Fruit fly (Drosophila melanogaster) whole organism, embryonic: ENCODE measurements around the gene Bap111.

Experiments
- Atf6 ChIP-seq: fragments of 200-800 bp; sonication (Bioruptor generic); IDR thresholded peaks from 2 replicates; pipeline ENCODE4 v1.3.6; 2022; ENCODE audit warnings: missing biosample characterization, missing genetic modification characterization
- BtbVII ChIP-seq: fragments of 200-800 bp; sonication (Bioruptor generic); optimal IDR thresholded peaks from 3 replicates; lab custom pipeline; 2017; ENCODE audit warnings: missing biosample characterization, mild to moderate bottlenecking, missing genetic modification characterization
- CG10209 ChIP-seq: fragments of 200-800 bp; sonication (Bioruptor generic); optimal IDR thresholded peaks from 3 replicates; lab custom pipeline; 2017; ENCODE audit warnings: missing biosample characterization, mild to moderate bottlenecking, missing genetic modification characterization, missing genetic modification reagents
- CG10267 ChIP-seq: fragments of 200-800 bp; sonication (Bioruptor generic); optimal IDR thresholded peaks from 2 replicates; lab custom pipeline; 2018; ENCODE audit warnings: missing biosample characterization, mild to moderate bottlenecking, missing genetic modification characterization, moderate library complexity
- CG11560 ChIP-seq: fragments of 200-800 bp; sonication (Bioruptor generic); IDR thresholded peaks from 3 replicates; pipeline ENCODE4 v1.3.6; 2022; ENCODE audit warnings: missing biosample characterization, missing genetic modification characterization
- CG14710 ChIP-seq: fragments of 200-800 bp; sonication (Bioruptor generic); optimal IDR thresholded peaks from 3 replicates; lab custom pipeline; 2019; ENCODE audit warnings: missing biosample characterization, mild to moderate bottlenecking, missing genetic modification characterization, moderate library complexity
- CG15011 ChIP-seq: fragments of 200-800 bp; sonication (Bioruptor generic); optimal IDR thresholded peaks from 3 replicates; lab custom pipeline; 2018; ENCODE audit warnings: missing biosample characterization, mild to moderate bottlenecking, missing genetic modification characterization
- CG1602 ChIP-seq: fragments of 200-800 bp; sonication (Bioruptor generic); optimal IDR thresholded peaks from 3 replicates; lab custom pipeline; 2016; ENCODE audit warnings: missing biosample characterization, missing genetic modification characterization
- CG2129 ChIP-seq: fragments of 200-800 bp; sonication (Bioruptor generic); IDR thresholded peaks from 2 replicates; pipeline ENCODE4 v1.3.6; 2022; ENCODE audit warnings: missing biosample characterization, missing genetic modification characterization; ENCODE audit not compliant: partially characterized antibody
- CG2199 ChIP-seq: fragments of 200-800 bp; sonication (Bioruptor generic); IDR thresholded peaks from 3 replicates; pipeline ENCODE4 v1.3.6; 2022; ENCODE audit warnings: missing biosample characterization, missing genetic modification characterization
- CG32772 ChIP-seq: fragments of 200-800 bp; sonication (Bioruptor generic); IDR thresholded peaks from 2 replicates; pipeline ENCODE4 v1.3.6; 2022; ENCODE audit warnings: missing biosample characterization, missing genetic modification characterization
- CG3847 ChIP-seq: fragments of 200-800 bp; sonication (Bioruptor generic); IDR thresholded peaks from 2 replicates; pipeline ENCODE4 v1.3.6; 2022; ENCODE audit warnings: missing biosample characterization, missing genetic modification characterization
- CG42726 ChIP-seq: fragments of 200-800 bp; sonication (Bioruptor generic); IDR thresholded peaks from 2 replicates; pipeline ENCODE4 v1.3.6; 2022; ENCODE audit warnings: missing biosample characterization, missing genetic modification characterization; ENCODE audit not compliant: partially characterized antibody
- CG4730 ChIP-seq: fragments of 200-800 bp; sonication (Bioruptor generic); IDR thresholded peaks from 2 replicates; pipeline ENCODE4 v1.3.6; 2022; ENCODE audit warnings: missing biosample characterization, missing genetic modification characterization
- CG4854 ChIP-seq: fragments of 200-800 bp; sonication (Bioruptor generic); optimal IDR thresholded peaks from 2 replicates; lab custom pipeline; 2016; ENCODE audit warnings: missing biosample characterization, missing genetic modification characterization, inconsistent platforms
- CG5953 ChIP-seq: fragments of 200-800 bp; sonication (Bioruptor generic); IDR thresholded peaks from 2 replicates; pipeline ENCODE4 v1.3.6; 2022; ENCODE audit warnings: missing biosample characterization, missing genetic modification characterization
- CG6254 ChIP-seq: fragments of 200-800 bp; sonication (Bioruptor generic); optimal IDR thresholded peaks from 3 replicates; lab custom pipeline; 2017; ENCODE audit warnings: mild to moderate bottlenecking, missing biosample characterization, missing genetic modification reagents, missing genetic modification characterization
- CG8290 ChIP-seq, 3 experiments: fragments of 200-800 bp; sonication (Bioruptor generic); optimal IDR thresholded peaks; 2 replicates each; lab custom pipeline; 2016 to 2019; ENCODE audit warnings: missing biosample characterization in 3 of 3, missing genetic modification characterization in 3 of 3, mild to moderate bottlenecking in 2 of 3, moderate library complexity in 1 of 3
- CG9215 ChIP-seq: fragments of 200-800 bp; sonication (Bioruptor generic); IDR thresholded peaks from 2 replicates; pipeline ENCODE4 v1.3.6; 2022; ENCODE audit warnings: missing biosample characterization, missing genetic modification characterization
- CG9876 ChIP-seq: fragments of 200-800 bp; sonication (Bioruptor generic); optimal IDR thresholded peaks from 2 replicates; lab custom pipeline; 2016; ENCODE audit warnings: missing biosample characterization, missing genetic modification characterization
- Dbx ChIP-seq: fragments of 200-800 bp; sonication (Bioruptor generic); IDR thresholded peaks from 3 replicates; pipeline ENCODE4 v1.3.6; 2022; ENCODE audit warnings: missing biosample characterization, missing genetic modification characterization
- Dip2 ChIP-seq: fragments of 200-800 bp; sonication (Bioruptor generic); IDR thresholded peaks from 2 replicates; pipeline ENCODE4 v1.3.6; 2022; ENCODE audit warnings: missing biosample characterization, missing genetic modification characterization
- Dip3 ChIP-seq: fragments of 200-800 bp; sonication (Bioruptor generic); optimal IDR thresholded peaks from 3 replicates; lab custom pipeline; 2016; ENCODE audit warnings: missing biosample characterization, missing genetic modification characterization
- Eip74EF ChIP-seq, 2 experiments: fragments of 200-800 bp in 1 of 2; fragments of >200 bp in 1 of 2; sonication (Bioruptor generic) in 1 of 2; optimal IDR thresholded peaks; 2 replicates each; lab custom pipeline; 2017 to 2019; ENCODE audit warnings: missing biosample characterization in 2 of 2, missing genetic modification characterization in 2 of 2, mild to moderate bottlenecking in 1 of 2, moderate library complexity in 1 of 2
- Fer3 ChIP-seq: fragments of 200-800 bp; sonication (Bioruptor generic); optimal IDR thresholded peaks from 2 replicates; lab custom pipeline; 2018; ENCODE audit warnings: missing biosample characterization, mild to moderate bottlenecking, missing genetic modification characterization, moderate library complexity
- HHEX ChIP-seq: fragments of 200-800 bp; sonication (Bioruptor generic); optimal IDR thresholded peaks from 3 replicates; lab custom pipeline; 2017; ENCODE audit warnings: missing biosample characterization, mild to moderate bottlenecking, missing genetic modification characterization, missing genetic modification reagents
- HLH4C ChIP-seq: fragments of 200-800 bp; sonication (Bioruptor generic); IDR thresholded peaks from 3 replicates; pipeline ENCODE4 v1.3.6; 2022; ENCODE audit warnings: missing biosample characterization, missing genetic modification characterization; ENCODE audit not compliant: partially characterized antibody
- HmgZ ChIP-seq: fragments of 200-800 bp; sonication (Bioruptor generic); optimal IDR thresholded peaks from 2 replicates; lab custom pipeline; 2018; ENCODE audit warnings: missing biosample characterization, mild to moderate bottlenecking, missing genetic modification characterization
- Hr51 ChIP-seq, 2 experiments: fragments of 200-800 bp; sonication (Bioruptor generic); optimal IDR thresholded peaks; 2 replicates in 1 of 2; 3 replicates in 1 of 2; lab custom pipeline; 2016 to 2018; ENCODE audit warnings: missing biosample characterization in 2 of 2, missing genetic modification characterization in 2 of 2, mild to moderate bottlenecking in 1 of 2, moderate library complexity in 1 of 2
- Lpt ChIP-seq: fragments of >200 bp; optimal IDR thresholded peaks from 2 replicates; lab custom pipeline; 2018; ENCODE audit warnings: missing biosample characterization, missing genetic modification characterization
- Nf-YA ChIP-seq: fragments of 200-800 bp; sonication (Bioruptor generic); IDR thresholded peaks from 2 replicates; pipeline ENCODE4 v1.3.6; 2022; ENCODE audit warnings: missing biosample characterization, missing genetic modification characterization
- Oli ChIP-seq: fragments of 200-800 bp; sonication (Bioruptor generic); optimal IDR thresholded peaks from 2 replicates; lab custom pipeline; 2018; ENCODE audit warnings: missing biosample characterization, mild to moderate bottlenecking, missing genetic modification characterization, moderate library complexity
- Poxn ChIP-seq: fragments of 200-800 bp; sonication (Bioruptor generic); IDR thresholded peaks from 2 replicates; pipeline ENCODE4 v1.3.6; 2022; ENCODE audit warnings: missing biosample characterization, missing genetic modification characterization
- Sin3A ChIP-seq: fragments of >200 bp; optimal IDR thresholded peaks from 2 replicates; lab custom pipeline; 2018
- ash1 ChIP-seq: fragments of 200-800 bp; sonication (Bioruptor generic); optimal IDR thresholded peaks from 2 replicates; lab custom pipeline; 2018; ENCODE audit warnings: missing biosample characterization, mild to moderate bottlenecking, missing genetic modification characterization
- cwo ChIP-seq: fragments of 200-800 bp; sonication (Bioruptor generic); optimal IDR thresholded peaks from 3 replicates; lab custom pipeline; 2017; ENCODE audit warnings: missing biosample characterization, missing genetic modification characterization, mild to moderate bottlenecking, moderate library complexity, missing genetic modification reagents
- dan ChIP-seq: fragments of 200-800 bp; sonication (Bioruptor generic); IDR thresholded peaks from 2 replicates; pipeline ENCODE4 v1.3.6; 2022; ENCODE audit warnings: missing biosample characterization, missing genetic modification characterization
- dmrt11E ChIP-seq: fragments of 200-800 bp; sonication (Bioruptor generic); optimal IDR thresholded peaks from 3 replicates; lab custom pipeline; 2018; ENCODE audit warnings: missing biosample characterization, mild to moderate bottlenecking, missing genetic modification characterization, moderate library complexity
- eve ChIP-seq, 2 experiments: fragments of >200 bp; optimal IDR thresholded peaks; 2 replicates each; lab custom pipeline; 2017; ENCODE audit warnings: missing biosample characterization in 2 of 2, missing genetic modification characterization in 2 of 2
- gt ChIP-seq: fragments of 200-800 bp; sonication (Bioruptor generic); IDR thresholded peaks from 2 replicates; pipeline ENCODE4 v1.3.6; 2022; ENCODE audit warnings: missing biosample characterization, missing genetic modification characterization
- kni ChIP-seq: fragments of 200-800 bp; sonication (Bioruptor generic); optimal IDR thresholded peaks from 3 replicates; lab custom pipeline; 2017; ENCODE audit warnings: mild to moderate bottlenecking, missing biosample characterization, missing genetic modification reagents, missing genetic modification characterization
- nau ChIP-seq: fragments of 200-800 bp; sonication (Bioruptor generic); optimal IDR thresholded peaks from 3 replicates; lab custom pipeline; 2017; ENCODE audit warnings: missing biosample characterization, mild to moderate bottlenecking, missing genetic modification characterization, missing genetic modification reagents
- rib ChIP-seq: fragments of 200-800 bp; sonication (Bioruptor generic); IDR thresholded peaks from 2 replicates; pipeline ENCODE4 v1.3.6; 2022; ENCODE audit warnings: missing biosample characterization, missing genetic modification characterization
- salm ChIP-seq: fragments of 200-800 bp; sonication (Bioruptor generic); optimal IDR thresholded peaks from 2 replicates; lab custom pipeline; 2018; ENCODE audit warnings: missing biosample characterization, mild to moderate bottlenecking, missing genetic modification characterization
- scrt ChIP-seq: fragments of 200-800 bp; sonication (Bioruptor generic); optimal IDR thresholded peaks from 2 replicates; lab custom pipeline; 2018; ENCODE audit warnings: missing biosample characterization, mild to moderate bottlenecking, missing genetic modification characterization, moderate library complexity
- sens ChIP-seq: fragments of 200-800 bp; sonication (Bioruptor generic); peaks from one replicate; lab custom pipeline; 2016; ENCODE audit warnings: missing biosample characterization, missing genetic modification characterization
- slbo ChIP-seq: fragments of 200-800 bp; sonication (Bioruptor generic); IDR thresholded peaks from 2 replicates; pipeline ENCODE4 v1.3.6; 2022; ENCODE audit warnings: missing biosample characterization, missing genetic modification characterization
- stc ChIP-seq: fragments of 200-800 bp; sonication (Bioruptor generic); IDR thresholded peaks from 2 replicates; pipeline ENCODE4 v1.3.6; 2022; ENCODE audit warnings: missing biosample characterization, missing genetic modification characterization
- ttk ChIP-seq: fragments of 200-800 bp; sonication (Bioruptor generic); IDR thresholded peaks from 2 replicates; pipeline ENCODE4 v2.1.2; 2022; ENCODE audit warnings: missing biosample characterization, missing genetic modification characterization

Bap111 gene

DNA sequence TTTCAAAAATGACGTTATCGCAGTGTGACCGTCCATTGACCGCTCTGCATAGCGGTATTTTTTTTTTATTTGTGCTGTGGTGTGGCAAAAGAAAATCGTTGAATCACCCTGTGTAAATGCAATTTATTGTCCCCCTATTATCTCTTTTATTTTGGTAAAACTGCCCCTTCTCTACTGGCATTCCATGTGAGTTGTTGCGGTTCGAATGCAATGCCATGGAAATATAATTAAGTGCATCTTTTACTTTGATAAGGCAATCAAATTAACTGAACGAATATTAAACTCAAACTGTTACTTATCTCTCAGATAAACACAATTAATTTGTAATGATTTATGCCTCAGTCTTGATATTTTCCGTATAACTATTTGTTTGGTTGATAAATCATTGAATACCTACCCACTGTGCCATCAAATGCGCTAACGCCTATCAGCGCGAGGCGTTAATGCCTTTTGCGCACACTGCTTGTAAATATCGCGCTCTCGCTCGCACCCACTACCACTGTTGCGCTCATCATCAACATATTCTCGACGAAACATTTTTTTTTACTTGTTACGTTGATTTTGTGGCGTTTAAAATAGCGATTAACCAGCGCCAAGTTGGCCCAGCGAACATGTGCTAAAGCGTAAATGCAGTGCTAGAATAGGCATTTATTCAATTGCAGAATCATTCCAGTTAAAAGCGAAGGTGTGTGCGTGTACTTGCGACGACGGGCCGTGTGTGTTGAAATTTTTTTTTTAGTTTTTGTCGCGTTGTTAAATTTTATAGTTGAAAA lies 39.9 kb upstream of the Bap111 start (continued):
- TF ChIP-seq CG2129 (GFP tag; lab: Robert Waterston, UW), result no peak
- TF ChIP-seq gt (GFP tag; lab: Robert Waterston, UW), result no peak
- TF ChIP-seq CG42726 (GFP tag; lab: Robert Waterston, UW), result no peak
- peak; percentile 44 for TF ChIP-seq CG9215 (GFP tag; lab: Robert Waterston, UW)
- TF ChIP-seq stc (GFP tag; lab: Robert Waterston, UW), result no peak
- TF ChIP-seq Lpt, result no peak
- no peak; the same call in 1 of the 2 replicates for TF ChIP-seq CG4730 (GFP tag; lab: Robert Waterston, UW)
- TF ChIP-seq salm (tag; lab: Kevin White, UChicago), result no peak
- no peak for TF ChIP-seq kni
- peak; percentile 22 for TF ChIP-seq CG3847 (GFP tag; lab: Robert Waterston, UW)
- no peak for TF ChIP-seq CG5953 (GFP tag; lab: Robert Waterston, UW)
- TF ChIP-seq CG14710 (tag; lab: Kevin White, UChicago), result peak; percentile 62
- TF ChIP-seq cwo (GFP tag; lab: Kevin White, UChicago), result no peak
- peak; percentile 62 for TF ChIP-seq Oli
- TF ChIP-seq CG15011 (GFP tag; lab: Kevin White, UChicago), result no peak
- TF ChIP-seq slbo (GFP tag; lab: Robert Waterston, UW), result peak; percentile 49
- TF ChIP-seq CG11560 (tag; lab: Robert Waterston, UW), result no peak
- TF ChIP-seq CG32772, result no peak
- TF ChIP-seq CG2199 (GFP tag; lab: Robert Waterston, UW), result no peak
- TF ChIP-seq dan (GFP tag; lab: Robert Waterston, UW), result no peak
- peak in 1 of 2 experiments; percentile 59 for TF ChIP-seq Hr51 (GFP tag; optimal IDR thresholded peaks at IDR 0.05; lab: Kevin White, UChicago)
- TF ChIP-seq Dbx (GFP tag; lab: Robert Waterston, UW), result no peak
- peak; percentile 13 for TF ChIP-seq HHEX (GFP tag; lab: Kevin White, UChicago)
- TF ChIP-seq CG8290 (GFP tag; optimal IDR thresholded peaks at IDR 0.05; lab: Kevin White, UChicago), result no peak
- peak; percentile 12 to 63 for TF ChIP-seq CG8290 (tag; optimal IDR thresholded peaks at IDR 0.05; lab: Kevin White, UChicago)
- TF ChIP-seq Dip2 (GFP tag; lab: Robert Waterston, UW), result no peak
- TF ChIP-seq Dip3, result peak; percentile 61
- TF ChIP-seq CG1602 (GFP tag; lab: Kevin White, UChicago), result peak; percentile 52
- TF ChIP-seq HLH4C (GFP tag; lab: Robert Waterston, UW), result no peak
- TF ChIP-seq CG10209 (GFP tag; lab: Kevin White, UChicago), result peak; percentile 58
- peak; percentile 98 for TF ChIP-seq CG6254 (GFP tag; lab: Kevin White, UChicago)
- TF ChIP-seq ash1 (GFP tag; lab: Kevin White, UChicago), result no peak
- peak; percentile 22; the same call in 1 of the 2 replicates for TF ChIP-seq ttk (GFP tag; lab: Robert Waterston, UW)
- TF ChIP-seq CG4854 (GFP tag; lab: Kevin White, UChicago), result no peak
- peak; percentile 18 for TF ChIP-seq Fer3 (tag; lab: Kevin White, UChicago)
- peak; percentile 36 for TF ChIP-seq HmgZ (tag; lab: Kevin White, UChicago)
- TF ChIP-seq nau, result no peak
- TF ChIP-seq CG9876 (GFP tag; lab: Kevin White, UChicago), result no peak
- TF ChIP-seq scrt (GFP tag; lab: Kevin White, UChicago), result peak; percentile 37
- TF ChIP-seq BtbVII (GFP tag; lab: Kevin White, UChicago), result peak; percentile 13
- TF ChIP-seq dmrt11E (tag; lab: Kevin White, UChicago), result peak; percentile 63
- no peak for TF ChIP-seq Atf6 (GFP tag; lab: Robert Waterston, UW)
- peak; percentile 67 for TF ChIP-seq Sin3A (lab: Kevin White, UChicago)
- TF ChIP-seq rib (GFP tag; lab: Robert Waterston, UW), result no peak
- TF ChIP-seq sens (GFP tag; lab: Kevin White, UChicago), result peak; percentile 84
- peak in 1 of 2 experiments; percentile 1 for TF ChIP-seq Eip74EF (GFP tag; optimal IDR thresholded peaks at IDR 0.05; lab: Kevin White, UChicago)
- TF ChIP-seq Poxn (GFP tag; lab: Robert Waterston, UW), result no peak
- TF ChIP-seq eve (GFP tag; optimal IDR thresholded peaks at IDR 0.05; lab: Kevin White, UChicago), result no peak
- no peak for TF ChIP-seq Nf-YA (GFP tag; lab: Robert Waterston, UW)
- TF ChIP-seq CG10267 (tag; lab: Kevin White, UChicago), result peak; percentile 58
